Worm (Caenorhabditis elegans) whole organism, L4 larva: ENCODE results near the gene semo-1.

Source experiments
- D1046.2 ChIP-seq: fragments of 200-800 bp; sonication (Bioruptor generic); IDR thresholded peaks from 2 replicates; pipeline ENCODE4 v1.3.6; 2022; ENCODE audit warnings: missing genetic modification characterization, missing compliant biosample characterization
- F10B5.3 ChIP-seq: sonication (generic microtip); optimal IDR thresholded peaks from 2 replicates; lab custom pipeline; 2016; ENCODE audit warnings: mild to moderate bottlenecking, missing genetic modification characterization, missing compliant biosample characterization
- F44E2.7 ChIP-seq: fragments of 200-800 bp; sonication (Bioruptor generic); IDR thresholded peaks from 2 replicates; pipeline ENCODE4 v2.1.2; 2022; ENCODE audit warnings: missing genetic modification characterization, missing compliant biosample characterization
- F49E8.2 ChIP-seq: sonication (generic microtip); optimal IDR thresholded peaks from 2 replicates; lab custom pipeline; 2016; ENCODE audit warnings: missing compliant biosample characterization, mild to moderate bottlenecking, missing genetic modification characterization, borderline replicate concordance
- Y5F2A.4 ChIP-seq: fragments of 200-800 bp; sonication (Bioruptor generic); optimal IDR thresholded peaks from 2 replicates; lab custom pipeline; 2018; ENCODE audit warnings: mild to moderate bottlenecking, missing genetic modification characterization, missing compliant biosample characterization
- ZK337.2 ChIP-seq: fragments of 200-800 bp; sonication (Bioruptor generic); IDR thresholded peaks from 2 replicates; pipeline ENCODE4 v1.3.6; 2022; ENCODE audit warnings: missing genetic modification reagents, missing genetic modification characterization, missing compliant biosample characterization
- ama-1 ChIP-seq: fragments of 150-350 bp; optimal IDR thresholded peaks from 2 replicates; lab custom pipeline; 2014; ENCODE audit warnings: inconsistent platforms, mixed read lengths
- arid-1 ChIP-seq: fragments of 200-800 bp; sonication (Bioruptor generic); conservative IDR thresholded peaks from 2 replicates; pipeline ENCODE4 v1.3.6; 2022; ENCODE audit warnings: missing genetic modification reagents, missing genetic modification characterization, missing compliant biosample characterization
- attf-4 ChIP-seq: sonication (generic microtip); optimal IDR thresholded peaks from 3 replicates; lab custom pipeline; 2017; ENCODE audit warnings: missing biosample characterization, missing genetic modification characterization
- ceh-32 ChIP-seq: sonication (generic microtip); optimal IDR thresholded peaks from 2 replicates; lab custom pipeline; 2016; ENCODE audit warnings: mild to moderate bottlenecking, missing genetic modification characterization, missing compliant biosample characterization; ENCODE audit not compliant: poor library complexity
- ceh-44 ChIP-seq: fragments of 200-800 bp; sonication (Bioruptor generic); IDR thresholded peaks from 2 replicates; pipeline ENCODE4 v1.3.6; 2022; ENCODE audit warnings: missing genetic modification reagents, missing genetic modification characterization, missing compliant biosample characterization
- daf-19 ChIP-seq: fragments of 200-800 bp; sonication (Bioruptor generic); conservative IDR thresholded peaks from 2 replicates; pipeline ENCODE4 v1.3.6; 2022; ENCODE audit warnings: missing genetic modification characterization, missing compliant biosample characterization
- dmd-6 ChIP-seq: fragments of 200-800 bp; sonication (Bioruptor generic); IDR thresholded peaks from 2 replicates; pipeline ENCODE4 v1.3.6; 2022; ENCODE audit warnings: missing genetic modification reagents, missing genetic modification characterization, missing compliant biosample characterization
- dpl-1 ChIP-seq: fragments of 150-350 bp; optimal IDR thresholded peaks from 2 replicates; lab custom pipeline; 2014; ENCODE audit warnings: missing biosample characterization, missing genetic modification reagents, missing genetic modification characterization
- duxl-1 ChIP-seq: sonication (generic microtip); optimal IDR thresholded peaks from 2 replicates; lab custom pipeline; 2016; ENCODE audit warnings: mild to moderate bottlenecking, missing genetic modification characterization, moderate library complexity, missing compliant biosample characterization; ENCODE audit not compliant: poor library complexity
- dve-1 ChIP-seq: sonication (generic microtip); optimal IDR thresholded peaks from 2 replicates; lab custom pipeline; 2017; ENCODE audit warnings: antibody characterized with exemption, mild to moderate bottlenecking, missing genetic modification characterization, missing compliant biosample characterization; ENCODE audit not compliant: insufficient read depth
- egl-27 ChIP-seq: sonication (generic microtip); optimal IDR thresholded peaks from 3 replicates; lab custom pipeline; 2017; ENCODE audit warnings: missing biosample characterization, missing genetic modification reagents, missing genetic modification characterization
- egl-43 ChIP-seq: fragments of 200-800 bp; sonication (Bioruptor generic); IDR thresholded peaks from 2 replicates; pipeline ENCODE4 v1.3.6; 2022; ENCODE audit warnings: missing genetic modification reagents, missing genetic modification characterization, missing compliant biosample characterization
- hif-1 ChIP-seq, 2 experiments: sonication (generic microtip); optimal IDR thresholded peaks; 2 replicates each; lab custom pipeline; 2016 to 2017; ENCODE audit warnings: missing compliant biosample characterization in 2 of 2, missing genetic modification characterization in 2 of 2, missing genetic modification reagents in 2 of 2, missing genotype in 2 of 2, mild to moderate bottlenecking in 1 of 2
- hlh-11 ChIP-seq: fragments of 200-800 bp; sonication (Bioruptor generic); optimal IDR thresholded peaks from 2 replicates; lab custom pipeline; 2018; ENCODE audit warnings: mild to moderate bottlenecking, missing genetic modification characterization, missing compliant biosample characterization
- hlh-30 ChIP-seq: sonication (generic microtip); optimal IDR thresholded peaks from 2 replicates; lab custom pipeline; 2017; ENCODE audit warnings: antibody characterized with exemption, mild to moderate bottlenecking, missing genetic modification characterization, missing compliant biosample characterization; ENCODE audit not compliant: insufficient read depth
- jun-1 ChIP-seq: fragments of 150-350 bp; optimal IDR thresholded peaks from 2 replicates; lab custom pipeline; 2014; ENCODE audit warnings: missing biosample characterization, missing genetic modification reagents, missing genetic modification characterization
- lim-7 ChIP-seq: fragments of 200-800 bp; sonication (Bioruptor generic); IDR thresholded peaks from 2 replicates; pipeline ENCODE4 v1.3.6; 2022; ENCODE audit warnings: missing genetic modification characterization, missing compliant biosample characterization
- lin-15B ChIP-seq: fragments of 150-350 bp; sonication (generic microtip); optimal IDR thresholded peaks from 3 replicates; lab custom pipeline; 2014; ENCODE audit warnings: missing biosample characterization, missing genetic modification characterization
- lin-38 ChIP-seq: fragments of 200-800 bp; sonication (Bioruptor generic); IDR thresholded peaks from 2 replicates; pipeline ENCODE4 v1.3.6; 2022; ENCODE audit warnings: missing genetic modification reagents, missing genetic modification characterization, missing compliant biosample characterization
- lsy-2 ChIP-seq, 2 experiments: fragments of 150-350 bp in 1 of 2; sonication (generic microtip) in 1 of 2; optimal IDR thresholded peaks; 2 replicates each; lab custom pipeline; 2014 to 2017; ENCODE audit warnings: missing biosample characterization in 2 of 2, missing genetic modification characterization in 2 of 2
- madf-9 ChIP-seq: fragments of 200-800 bp; sonication (Bioruptor generic); conservative IDR thresholded peaks from 2 replicates; pipeline ENCODE4 v1.3.6; 2022; ENCODE audit warnings: missing genetic modification reagents, missing genetic modification characterization, missing compliant biosample characterization
- mdl-1 ChIP-seq, 2 experiments: fragments of 150-350 bp in 1 of 2; sonication (generic microtip) in 1 of 2; optimal IDR thresholded peaks; 2 replicates each; lab custom pipeline; 2014 to 2017; ENCODE audit warnings: missing biosample characterization in 2 of 2, missing genetic modification characterization in 2 of 2
- mdt-29 ChIP-seq: fragments of 200-800 bp; sonication (Bioruptor generic); IDR thresholded peaks from 2 replicates; pipeline ENCODE4 v1.3.6; 2022; ENCODE audit warnings: missing genetic modification reagents, missing genetic modification characterization, missing compliant biosample characterization
- mep-1 ChIP-seq: fragments of 150-350 bp; sonication (generic microtip); optimal IDR thresholded peaks from 3 replicates; lab custom pipeline; 2014; ENCODE audit warnings: missing biosample characterization, missing genetic modification characterization
- mxl-3 ChIP-seq: fragments of 200-800 bp; sonication (Bioruptor generic); optimal IDR thresholded peaks from 2 replicates; lab custom pipeline; 2018; ENCODE audit warnings: mild to moderate bottlenecking, missing genetic modification characterization, missing compliant biosample characterization
- nhr-11 ChIP-seq: fragments of 150-350 bp; optimal IDR thresholded peaks from 2 replicates; lab custom pipeline; 2014; ENCODE audit warnings: missing biosample characterization, missing genetic modification characterization
- nhr-28 ChIP-seq: fragments of 150-350 bp; optimal IDR thresholded peaks from 2 replicates; lab custom pipeline; 2014; ENCODE audit warnings: missing biosample characterization, missing genetic modification characterization
- nhr-41 ChIP-seq: fragments of 200-800 bp; sonication (Bioruptor generic); IDR thresholded peaks from 2 replicates; pipeline ENCODE4 v1.3.6; 2022; ENCODE audit warnings: missing genetic modification reagents, missing genetic modification characterization, missing compliant biosample characterization
- nhr-76 ChIP-seq: fragments of 150-350 bp; optimal IDR thresholded peaks from 2 replicates; lab custom pipeline; 2014; ENCODE audit warnings: missing biosample characterization, missing genetic modification characterization
- pha-4 ChIP-seq, 2 experiments: fragments of 150-350 bp in 1 of 2; fragments of 200-800 bp in 1 of 2; sonication (Bioruptor generic) in 1 of 2; IDR thresholded peaks in 1 of 2; optimal IDR thresholded peaks in 1 of 2; 2 replicates each; pipeline versions ENCODE4 v1.3.6 to Lab custom; 2014 to 2022; ENCODE audit warnings: missing genetic modification characterization in 2 of 2, missing genetic modification reagents in 2 of 2, missing biosample characterization in 1 of 2, missing compliant biosample characterization in 1 of 2
- php-3 ChIP-seq: fragments of 200-800 bp; sonication (Bioruptor generic); IDR thresholded peaks from 2 replicates; pipeline ENCODE4 v1.3.6; 2022; ENCODE audit warnings: missing genetic modification reagents, missing genetic modification characterization, missing compliant biosample characterization
- rbr-2 ChIP-seq: sonication (generic microtip); optimal IDR thresholded peaks from 2 replicates; lab custom pipeline; 2016; ENCODE audit warnings: missing genotype, missing genetic modification characterization, missing compliant biosample characterization
- saeg-2 ChIP-seq: fragments of 200-800 bp; sonication (Bioruptor generic); IDR thresholded peaks from 2 replicates; pipeline ENCODE4 v1.3.6; 2022; ENCODE audit warnings: missing genetic modification reagents, missing genetic modification characterization, missing compliant biosample characterization
- set-16 ChIP-seq: fragments of 200-800 bp; sonication (Bioruptor generic); IDR thresholded peaks from 2 replicates; pipeline ENCODE4 v1.3.6; 2022; ENCODE audit warnings: missing genetic modification reagents, missing genetic modification characterization, missing compliant biosample characterization
- skn-1 ChIP-seq: fragments of 150-350 bp; optimal IDR thresholded peaks from 2 replicates; lab custom pipeline; 2014; ENCODE audit warnings: missing biosample characterization, missing genetic modification characterization
- unc-39 ChIP-seq: sonication (generic microtip); optimal IDR thresholded peaks from 2 replicates; lab custom pipeline; 2017; ENCODE audit warnings: missing biosample characterization, missing genetic modification characterization
- zag-1 ChIP-seq: fragments of 150-350 bp; optimal IDR thresholded peaks from 2 replicates; lab custom pipeline; 2014; ENCODE audit warnings: missing biosample characterization, missing genetic modification characterization
- zip-2 ChIP-seq: fragments of 150-350 bp; optimal IDR thresholded peaks from 2 replicates; lab custom pipeline; 2014; ENCODE audit warnings: missing biosample characterization, missing genetic modification characterization
- ztf-11 ChIP-seq: fragments of 150-350 bp; optimal IDR thresholded peaks from 2 replicates; lab custom pipeline; 2014; ENCODE audit warnings: missing biosample characterization, missing genetic modification characterization
- ztf-7 ChIP-seq: fragments of 150-350 bp; optimal IDR thresholded peaks from 2 replicates; lab custom pipeline; 2014; ENCODE audit warnings: missing biosample characterization, missing genetic modification characterization

The semo-1 gene

DNA sequence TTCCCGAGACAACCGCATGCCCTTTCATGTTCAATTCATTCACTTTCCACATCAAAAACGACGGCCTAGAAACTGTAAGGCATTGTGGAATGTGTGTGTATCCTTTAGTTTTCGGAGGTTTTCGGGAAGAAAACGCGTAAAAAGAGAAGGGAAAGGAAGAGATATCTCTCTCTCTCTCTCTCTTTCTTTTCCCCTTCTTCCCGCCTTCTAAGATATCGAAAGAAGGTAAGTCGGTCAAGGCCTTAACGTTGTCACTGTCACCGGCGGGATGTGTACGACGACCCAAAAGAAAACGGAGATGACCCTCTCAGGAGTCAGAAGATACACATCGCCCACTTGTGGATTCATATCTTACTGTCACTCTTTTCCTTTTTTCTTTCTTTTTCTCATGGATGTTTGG, 38.7 kb downstream of the semo-1 start (continued):
- TF ChIP-seq dve-1 = no peak
- no peak for TF ChIP-seq ztf-7 (tag; lab: Kevin White, UChicago)
- no peak for TF ChIP-seq ceh-44 (GFP tag; lab: Robert Waterston, UW)
- no peak for TF ChIP-seq D1046.2 (GFP tag; lab: Robert Waterston, UW)
- no peak for TF ChIP-seq jun-1 (tag; lab: Kevin White, UChicago)
- TF ChIP-seq lim-7 (GFP tag; lab: Robert Waterston, UW) = no peak

DNA sequence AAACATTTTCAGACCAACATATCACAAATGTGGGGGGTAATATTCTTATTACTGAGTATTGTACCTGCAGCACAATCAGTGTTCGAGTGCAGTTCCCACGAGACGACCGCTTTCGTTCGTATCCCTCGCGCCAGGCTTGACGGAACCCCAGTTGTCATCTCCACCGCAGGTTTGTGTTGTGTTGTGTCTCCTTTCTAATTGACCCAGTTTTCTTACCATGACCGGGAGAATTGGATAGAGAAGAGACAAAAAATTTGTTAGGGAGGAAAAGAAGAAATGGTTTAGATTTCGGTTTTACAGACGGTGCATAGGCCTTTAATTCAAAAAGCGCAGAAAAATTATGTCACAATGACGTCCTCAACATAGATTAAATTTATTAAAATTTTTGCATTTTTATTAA, 40.2 kb downstream of the semo-1 start, which contains the start of gene noah-2:
Gene noah-2 (plus strand): TSS at position 13 of the 400 bp plus-strand sequence.
- no peak for TF ChIP-seq egl-43 (GFP tag; lab: Robert Waterston, UW)
- peak; percentile 10 for TF ChIP-seq hlh-30 (tag; lab: Kevin White, UChicago)
- TF ChIP-seq hlh-11 (tag; lab: Kevin White, UChicago) = peak; percentile 6
- no peak for TF ChIP-seq ztf-11 (tag; lab: Kevin White, UChicago)
- TF ChIP-seq zag-1 = no peak
- peak; percentile 4 for TF ChIP-seq nhr-28
- no peak for TF ChIP-seq daf-19
- TF ChIP-seq dpl-1 (GFP tag; lab: Kevin White, UChicago) = no peak
- no peak for TF ChIP-seq duxl-1 (tag; lab: Kevin White, UChicago)
- TF ChIP-seq F49E8.2 = no peak
- TF ChIP-seq saeg-2 = no peak
- no peak for TF ChIP-seq lim-7 (GFP tag; lab: Robert Waterston, UW)
- no peak for TF ChIP-seq dmd-6 (GFP tag; lab: Robert Waterston, UW)
- TF ChIP-seq rbr-2 = no peak
- no peak for TF ChIP-seq ceh-32 (tag; lab: Kevin White, UChicago)
- TF ChIP-seq zip-2 (tag; lab: Kevin White, UChicago) = no peak
- no peak for TF ChIP-seq hif-1 (tag; optimal IDR thresholded peaks at IDR 0.05; lab: Kevin White, UChicago)
- TF ChIP-seq ZK337.2 = no peak
- no peak for TF ChIP-seq nhr-76 (tag; lab: Kevin White, UChicago)
- no peak for TF ChIP-seq nhr-11 (tag; lab: Kevin White, UChicago)
- TF ChIP-seq madf-9 (GFP tag; lab: Robert Waterston, UW) = no peak
- no peak for TF ChIP-seq ztf-7 (tag; lab: Kevin White, UChicago)
- peak; percentile 20 for TF ChIP-seq mxl-3
- TF ChIP-seq, all 104 proteins: peak for 4

DNA sequence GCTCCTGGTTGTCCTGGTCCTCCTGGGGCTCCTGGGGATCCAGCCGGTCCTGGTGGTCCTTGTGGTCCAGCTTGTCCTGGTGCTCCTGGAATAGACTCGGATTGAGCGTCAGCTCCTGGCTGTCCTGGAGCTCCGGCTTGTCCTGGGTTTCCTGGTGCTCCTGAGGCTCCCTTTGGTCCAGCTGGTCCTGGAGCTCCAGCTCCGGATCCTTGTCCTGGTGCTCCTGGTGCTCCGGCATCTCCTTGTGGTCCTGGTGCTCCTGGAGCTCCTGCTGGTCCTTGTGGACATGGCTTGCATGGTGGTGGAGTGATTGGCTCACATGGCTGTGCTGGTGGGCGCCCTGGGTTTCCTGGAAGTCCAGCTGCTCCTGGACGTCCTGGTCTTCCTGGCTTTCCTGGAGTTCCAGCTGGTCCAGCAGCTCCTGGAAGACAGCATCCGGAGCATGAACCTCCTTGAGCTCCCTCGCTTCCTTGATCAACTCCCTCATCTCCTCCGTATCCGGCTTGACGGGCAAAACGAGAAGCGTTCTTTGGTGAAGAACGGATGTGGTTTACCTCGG, 47.6 kb downstream of the semo-1 start:
- TF ChIP-seq madf-9 (GFP tag; lab: Robert Waterston, UW) (no peak), mep-1 (no peak), ztf-7 (tag; lab: Kevin White, UChicago) (no peak), F44E2.7 (GFP tag; lab: Robert Waterston, UW) (no peak), attf-4 (tag; lab: Kevin White, UChicago) (no peak), zag-1 (no peak), rbr-2 (peak; percentile 28), lim-7 (GFP tag; lab: Robert Waterston, UW) (no peak), nhr-41 (GFP tag; lab: Robert Waterston, UW) (no peak), lsy-2 (tag; optimal IDR thresholded peaks at IDR 0.05; lab: Kevin White, UChicago) (no peak), lin-15B (tag; lab: Kevin White, UChicago) (no peak), saeg-2 (no peak), mdl-1 (tag; optimal IDR thresholded peaks at IDR 0.05; lab: Kevin White, UChicago) (no peak), egl-27 (tag; lab: Kevin White, UChicago) (no peak), php-3 (0 out of 2 replicates have a peak, but pooled peaks have one; percentile 33), set-16 (GFP tag; lab: Robert Waterston, UW) (peak; percentile 99), F10B5.3 (no peak), pha-4 (GFP tag; IDR thresholded peaks at IDR 0.05; lab: Robert Waterston, UW) (peak; percentile 62; the same call in 1 of the 2 replicates), pha-4 (tag; optimal IDR thresholded peaks at IDR 0.05; lab: Kevin White, UChicago) (no peak), dmd-6 (GFP tag; lab: Robert Waterston, UW) (no peak), dve-1 (no peak), skn-1 (tag; lab: Kevin White, UChicago) (no peak), Y5F2A.4 (GFP tag; lab: Kevin White, UChicago) (no peak), nhr-76 (tag; lab: Kevin White, UChicago) (no peak), mdt-29 (GFP tag; lab: Robert Waterston, UW) (no peak), nhr-28 (no peak), lin-38 (GFP tag; lab: Robert Waterston, UW) (peak; percentile 30; the same call in 1 of the 2 replicates), ama-1 (lab: Kevin White, UChicago) (no peak), unc-39 (tag; lab: Kevin White, UChicago) (no peak), arid-1 (no peak)
